ENCODE assay signal across 1 fruit fly cellular context in genomic region chr3L:19159894-19160293, dm6.
TF ChIP-seq lines count a peak whose summit lies in the region.

No protein-coding gene starts in this region.

TF ChIP-seq in whole organism, embryonic, 481 proteins besides CTCF, POLR2A, EP300 and RAD21 (continued from another document):
- TF ChIP-seq HmgZ (tag; optimal IDR thresholded peaks at IDR 0.05; lab: Kevin White, UChicago) (no peak), CG7839 (tag; optimal IDR thresholded peaks at IDR 0.05; lab: Kevin White, UChicago) (peak; percentile 34), hth (optimal IDR thresholded peaks at IDR 0.05; lab: Kevin White, UChicago) (no peak), slbo (GFP tag; IDR thresholded peaks at IDR 0.05; lab: Robert Waterston, UW) (peak; percentile 45), Jarid2 (GFP tag; optimal IDR thresholded peaks at IDR 0.05; lab: Kevin White, UChicago) (no peak), aop (GFP tag; IDR thresholded peaks at IDR 0.05; lab: Robert Waterston, UW) (no peak), Hey (tag; optimal IDR thresholded peaks at IDR 0.05; lab: Kevin White, UChicago) (no peak), CG13424 (tag; optimal IDR thresholded peaks at IDR 0.05; lab: Kevin White, UChicago) (peak; percentile 27), Drgx (GFP tag; IDR thresholded peaks at IDR 0.05; lab: Robert Waterston, UW) (peak; percentile 78), CG12659 (GFP tag; optimal IDR thresholded peaks at IDR 0.05; lab: Kevin White, UChicago) (no peak), CG10366 (GFP tag; IDR thresholded peaks at IDR 0.05; lab: Robert Waterston, UW) (peak; percentile 46), CG17568 (GFP tag; optimal IDR thresholded peaks at IDR 0.05; lab: Kevin White, UChicago) (peak; percentile 12), CG12236 (GFP tag; optimal IDR thresholded peaks at IDR 0.05; lab: Kevin White, UChicago) (no peak), CG18262 (tag; optimal IDR thresholded peaks at IDR 0.05; lab: Kevin White, UChicago) (peak; percentile 64), Ets65A (GFP tag; lab: Kevin White, UChicago) (peak; percentile 92), CG6813 (GFP tag; optimal IDR thresholded peaks at IDR 0.05; lab: Kevin White, UChicago) (no peak), slou (GFP tag; optimal IDR thresholded peaks at IDR 0.05; lab: Kevin White, UChicago) (no peak), chif (GFP tag; optimal IDR thresholded peaks at IDR 0.05; lab: Kevin White, UChicago) (peak in 1 of 2 experiments; percentile 59), CG3838 (GFP tag; optimal IDR thresholded peaks at IDR 0.05; lab: Kevin White, UChicago) (no peak), CG4282 (GFP tag; optimal IDR thresholded peaks at IDR 0.05; lab: Kevin White, UChicago) (no peak), lmd (GFP tag; IDR thresholded peaks at IDR 0.05; lab: Robert Waterston, UW) (peak; percentile 32), CG1603 (tag; optimal IDR thresholded peaks at IDR 0.05; lab: Kevin White, UChicago) (peak; percentile 52), otp (GFP tag; IDR thresholded peaks at IDR 0.05; lab: Robert Waterston, UW) (0 out of 3 replicates have a peak, but pooled peaks have one; percentile 39), Trl (optimal IDR thresholded peaks at IDR 0.05; lab: Kevin White, UChicago) (no peak), Trl (GFP tag; optimal IDR thresholded peaks at IDR 0.05; lab: Kevin White, UChicago) (no peak), CG11696 (GFP tag; IDR thresholded peaks at IDR 0.05; lab: Robert Waterston, UW) (0 out of 2 replicates have a peak, but pooled peaks have one; percentile 33), phol (tag; optimal IDR thresholded peaks at IDR 0.05; lab: Kevin White, UChicago) (peak; percentile 45), CHES-1-like (GFP tag; optimal IDR thresholded peaks at IDR 0.05; lab: Kevin White, UChicago) (no peak), CG14710 (tag; optimal IDR thresholded peaks at IDR 0.05; lab: Kevin White, UChicago) (peak; percentile 56)
